Worm (Caenorhabditis elegans): ENCODE results near the gene met-2.

The met-2 gene

ce11 chrIII:8401887-8402286, 26.8 kb downstream of the met-2 start, which contains the start of gene lap-1:
lap-1 (minus strand) TSS chrIII:8401928.
- TF ChIP-seq dao-5 (tag; optimal IDR thresholded peaks at IDR 0.05) (no peak), him-1 (tag; optimal IDR thresholded peaks at IDR 0.05) (no peak), W03F9.2 (tag; optimal IDR thresholded peaks at IDR 0.05) (no peak)

ce11 chrIII:8402633-8403032, 27.5 kb downstream of the met-2 start:
- TF ChIP-seq dao-5 (tag; optimal IDR thresholded peaks at IDR 0.05), result no peak
- no peak for TF ChIP-seq him-1 (tag; optimal IDR thresholded peaks at IDR 0.05)
- no peak for TF ChIP-seq W03F9.2 (tag; optimal IDR thresholded peaks at IDR 0.05)

ce11 chrIII:8403507-8403906, 28.4 kb downstream of the met-2 start, which contains the start of gene cutc-1:
cutc-1 (minus strand) TSS chrIII:8403607.
- TF ChIP-seq him-1 (tag; optimal IDR thresholded peaks at IDR 0.05) (no peak), dao-5 (tag; optimal IDR thresholded peaks at IDR 0.05) (no peak), W03F9.2 (tag; optimal IDR thresholded peaks at IDR 0.05) (no peak)

DNA sequence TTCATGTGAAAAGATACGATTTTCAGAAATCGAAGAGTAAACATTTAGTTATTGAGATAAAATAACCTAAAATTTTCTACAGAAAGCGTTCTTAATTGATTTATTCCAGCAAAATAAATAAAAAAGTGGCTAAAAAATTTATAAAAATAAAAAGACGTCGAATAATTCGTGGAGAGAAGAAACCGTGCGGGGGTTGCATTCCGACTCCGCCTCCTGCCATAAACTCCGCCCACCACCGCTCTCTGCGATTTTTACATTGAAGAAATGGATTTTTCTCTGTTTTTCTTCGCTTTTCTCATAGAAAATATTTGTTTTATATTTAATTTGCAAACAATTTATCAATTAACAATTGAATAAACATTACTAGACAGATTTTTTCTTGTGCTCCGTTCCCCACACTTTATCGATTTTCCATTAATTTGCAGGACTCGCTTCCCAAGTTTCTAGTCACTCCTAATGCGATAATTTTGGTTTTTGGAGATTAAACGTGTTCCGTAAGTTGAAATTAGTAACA, 30.4 kb downstream of the met-2 start, which contains the start of the genes ubxn-4 and cyy-1:
Gene ubxn-4 (minus strand): TSS at position 114 of the 514 bp plus-strand sequence.
Gene cyy-1 (plus strand): TSS at position 426 of the 514 bp plus-strand sequence.
- TF ChIP-seq dao-5 (tag; optimal IDR thresholded peaks at IDR 0.05) (no peak), him-1 (tag; optimal IDR thresholded peaks at IDR 0.05) (no peak), W03F9.2 (tag; optimal IDR thresholded peaks at IDR 0.05) (peak; percentile 15)

- no peak for TF ChIP-seq dao-5 (tag; optimal IDR thresholded peaks at IDR 0.05)
These were observed 34.1 kb downstream of the met-2 start, which contains the start of gene ZK353.9 for ce11 chrIII:8409166-8409565. ZK353.9 (plus strand) TSS chrIII:8409496.

- TF ChIP-seq W03F9.2 (tag; optimal IDR thresholded peaks at IDR 0.05), result no peak
- no peak for TF ChIP-seq dao-5 (tag; optimal IDR thresholded peaks at IDR 0.05)
- TF ChIP-seq him-1 (tag; optimal IDR thresholded peaks at IDR 0.05), result no peak
These were observed 35.6 kb downstream of the met-2 start for ce11 chrIII:8410747-8411146.

DNA sequence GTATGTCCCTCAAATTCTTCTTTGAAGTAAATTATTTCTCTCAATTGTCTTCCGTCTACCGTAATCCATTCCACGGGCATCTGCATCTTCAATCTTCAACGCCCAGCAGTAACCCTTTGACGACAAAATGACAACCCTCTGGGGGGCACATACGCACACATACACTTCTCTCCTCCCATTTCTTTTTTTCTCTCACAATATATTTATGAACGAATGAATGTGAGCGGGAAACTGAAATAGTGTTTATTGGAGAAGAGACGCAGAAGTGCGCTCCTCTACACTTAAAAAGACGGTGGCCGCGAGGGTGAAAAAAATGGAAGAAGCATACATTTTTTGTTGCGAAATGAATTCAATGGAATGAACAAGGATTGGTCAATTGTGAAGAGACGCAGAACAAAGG, 36.9 kb downstream of the met-2 start:
- TF ChIP-seq him-1 (tag; optimal IDR thresholded peaks at IDR 0.05) (no peak), dao-5 (tag; optimal IDR thresholded peaks at IDR 0.05) (no peak), W03F9.2 (tag; optimal IDR thresholded peaks at IDR 0.05) (no peak)

ce11 chrIII:8413501-8413900, 38.4 kb downstream of the met-2 start:
- TF ChIP-seq him-1 (tag; optimal IDR thresholded peaks at IDR 0.05) (no peak), dao-5 (tag; optimal IDR thresholded peaks at IDR 0.05) (no peak), W03F9.2 (tag; optimal IDR thresholded peaks at IDR 0.05) (no peak)

ce11 chrIII:8416871-8417191, 41.7 kb downstream of the met-2 start:
- no peak for TF ChIP-seq dao-5 (tag; optimal IDR thresholded peaks at IDR 0.05)
- no peak for TF ChIP-seq him-1 (tag; optimal IDR thresholded peaks at IDR 0.05)
- TF ChIP-seq W03F9.2 (tag; optimal IDR thresholded peaks at IDR 0.05), result no peak

DNA sequence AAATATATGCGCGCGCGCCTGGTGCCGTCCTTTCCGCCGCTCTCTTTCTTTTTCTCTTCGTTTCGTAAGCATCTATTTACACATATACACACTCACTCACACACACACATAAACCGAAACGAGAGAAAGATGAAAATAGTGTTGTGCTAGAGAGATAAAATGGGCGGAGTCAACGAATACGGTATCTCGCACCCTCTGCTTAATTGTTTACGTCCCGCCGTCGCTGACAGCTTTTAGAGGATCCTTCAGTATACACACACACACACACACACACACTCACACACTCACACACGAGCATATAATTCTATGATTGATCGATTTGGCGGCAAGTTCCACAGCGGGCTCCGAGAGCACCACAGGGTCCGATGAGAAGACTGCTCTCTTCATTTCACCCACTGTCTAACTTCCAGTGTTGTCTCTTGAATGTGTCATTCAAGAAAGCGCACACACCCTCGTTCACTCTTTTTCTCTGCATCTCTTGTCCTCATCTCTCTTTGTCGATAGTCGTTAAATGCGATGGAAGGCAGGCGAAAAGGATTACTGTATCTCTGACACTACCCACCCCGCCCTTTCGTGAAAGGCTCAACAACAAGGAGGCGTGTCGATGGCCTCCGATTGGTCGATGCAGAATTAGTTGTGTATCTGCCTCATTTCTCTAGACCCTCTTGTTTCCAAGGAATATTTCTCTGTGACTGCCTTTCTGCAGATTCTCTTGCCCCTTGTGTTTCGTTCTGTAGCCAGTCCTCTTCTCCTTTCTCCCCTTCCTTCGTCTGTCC, 42.3 kb downstream of the met-2 start:
- TF ChIP-seq him-1 (tag; optimal IDR thresholded peaks at IDR 0.05) (peak; percentile 95), W03F9.2 (tag; optimal IDR thresholded peaks at IDR 0.05) (peak; percentile 78), dao-5 (tag; optimal IDR thresholded peaks at IDR 0.05) (peak; percentile 29)

DNA sequence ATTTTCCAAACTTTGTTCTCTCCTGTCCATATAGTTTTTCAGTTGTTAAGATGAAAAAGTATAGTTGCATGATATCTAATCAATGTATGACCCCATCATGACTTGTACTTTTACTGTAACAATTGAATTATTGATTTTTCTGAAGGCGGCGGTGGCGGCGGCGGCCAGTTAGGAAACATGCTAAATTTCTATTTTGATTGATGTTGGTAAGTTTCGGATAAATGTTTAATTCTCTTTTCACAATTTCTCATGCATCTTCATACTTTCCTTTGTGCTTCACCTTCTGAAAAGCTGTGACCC, 42.8 kb downstream of the met-2 start, which contains the start of gene sor-1:
Gene sor-1 (plus strand): TSS at position 201 of the 300 bp plus-strand sequence.
- TF ChIP-seq dao-5 (tag; optimal IDR thresholded peaks at IDR 0.05) (no peak), him-1 (tag; optimal IDR thresholded peaks at IDR 0.05) (no peak), W03F9.2 (tag; optimal IDR thresholded peaks at IDR 0.05) (no peak)

ce11 chrIII:8425076-8425475, 50.0 kb downstream of the met-2 start:
- TF ChIP-seq W03F9.2 (tag; optimal IDR thresholded peaks at IDR 0.05) (no peak), him-1 (tag; optimal IDR thresholded peaks at IDR 0.05) (peak; percentile 61), dao-5 (tag; optimal IDR thresholded peaks at IDR 0.05) (peak; percentile 56)

- TF ChIP-seq W03F9.2 (tag; optimal IDR thresholded peaks at IDR 0.05), result no peak
- TF ChIP-seq dao-5 (tag; optimal IDR thresholded peaks at IDR 0.05), result no peak
These were observed 51.2 kb downstream of the met-2 start, which contains the start of gene cec-1 for ce11 chrIII:8426271-8426670. cec-1 (plus strand) TSS chrIII:8426333.

ce11 chrIII:8429035-8429434, 53.9 kb downstream of the met-2 start, which contains the start of gene ZK1236.1:
ZK1236.1 (plus strand) TSS chrIII:8429297.
- TF ChIP-seq W03F9.2 (tag; optimal IDR thresholded peaks at IDR 0.05) (no peak), dao-5 (tag; optimal IDR thresholded peaks at IDR 0.05) (no peak)

- TF ChIP-seq W03F9.2 (tag; optimal IDR thresholded peaks at IDR 0.05), result no peak
- no peak for TF ChIP-seq dao-5 (tag; optimal IDR thresholded peaks at IDR 0.05)
- TF ChIP-seq him-1 (tag; optimal IDR thresholded peaks at IDR 0.05), result no peak
These were observed 54.4 kb downstream of the met-2 start for ce11 chrIII:8429497-8429896.

Data from whole organism, L4/young adult.